Fruit fly (Drosophila melanogaster) whole organism, pupa: Measurements from ENCODE around the gene CG13287.

Source experiments
- CG10348 ChIP-seq: fragments of 200-800 bp; sonication (Bioruptor generic); IDR thresholded peaks from 2 replicates; pipeline ENCODE4 v1.3.6; 2022; ENCODE audit warnings: missing biosample characterization, missing genetic modification characterization
- CG12605 ChIP-seq: fragments of 200-800 bp; sonication (Bioruptor generic); IDR thresholded peaks from 2 replicates; pipeline ENCODE4 v1.3.6; 2022; ENCODE audit warnings: missing biosample characterization, missing genetic modification characterization
- CG13204 ChIP-seq: fragments of 200-800 bp; sonication (Bioruptor generic); optimal IDR thresholded peaks from 2 replicates; lab custom pipeline; 2018; ENCODE audit warnings: missing biosample characterization, mild to moderate bottlenecking, missing genetic modification characterization, moderate library complexity
- CG14655 ChIP-seq: fragments of 200-800 bp; sonication (Bioruptor generic); optimal IDR thresholded peaks from 3 replicates; lab custom pipeline; 2017; ENCODE audit warnings: mild to moderate bottlenecking, missing biosample characterization, missing genetic modification reagents, missing genetic modification characterization
- CG15710 ChIP-seq: fragments of 200-800 bp; sonication (Bioruptor generic); optimal IDR thresholded peaks from 2 replicates; lab custom pipeline; 2018; ENCODE audit warnings: missing biosample characterization, mild to moderate bottlenecking, missing genetic modification characterization, moderate library complexity
- CG17806 ChIP-seq: fragments of 200-800 bp; sonication (Bioruptor generic); optimal IDR thresholded peaks from 2 replicates; lab custom pipeline; 2018; ENCODE audit warnings: missing biosample characterization, mild to moderate bottlenecking, missing genetic modification characterization, moderate library complexity
- CG32121 ChIP-seq: fragments of 200-800 bp; sonication (Bioruptor generic); IDR thresholded peaks from 2 replicates; pipeline ENCODE4 v1.3.6; 2022; ENCODE audit warnings: missing biosample characterization, missing genetic modification characterization
- CG34367 ChIP-seq: fragments of 200-800 bp; sonication (Bioruptor generic); optimal IDR thresholded peaks from 2 replicates; lab custom pipeline; 2018; ENCODE audit warnings: missing biosample characterization, mild to moderate bottlenecking, missing genetic modification characterization
- CG4496 ChIP-seq: fragments of 200-800 bp; sonication (Bioruptor generic); IDR thresholded peaks from 3 replicates; pipeline ENCODE4 v1.3.6; 2022; ENCODE audit warnings: missing biosample characterization, missing genetic modification characterization
- CG8159 ChIP-seq: fragments of 200-800 bp; sonication (Bioruptor generic); optimal IDR thresholded peaks from 3 replicates; lab custom pipeline; 2018; ENCODE audit warnings: missing biosample characterization, mild to moderate bottlenecking, missing genetic modification characterization, moderate library complexity
- CG8301 ChIP-seq: fragments of 200-800 bp; sonication (Bioruptor generic); optimal IDR thresholded peaks from 2 replicates; lab custom pipeline; 2018; ENCODE audit warnings: missing biosample characterization, mild to moderate bottlenecking, missing genetic modification characterization
- CG9948 ChIP-seq: fragments of 200-800 bp; sonication (Bioruptor generic); optimal IDR thresholded peaks from 2 replicates; lab custom pipeline; 2018; ENCODE audit warnings: missing biosample characterization, mild to moderate bottlenecking, missing genetic modification characterization, moderate library complexity
- D1 ChIP-seq: fragments of 200-800 bp; sonication (Bioruptor generic); optimal IDR thresholded peaks from 2 replicates; lab custom pipeline; 2018; ENCODE audit warnings: missing biosample characterization, mild to moderate bottlenecking, missing genetic modification characterization, moderate library complexity
- EcR ChIP-seq: fragments of 200-800 bp; sonication (Bioruptor generic); optimal IDR thresholded peaks from 3 replicates; lab custom pipeline; 2019; ENCODE audit warnings: missing biosample characterization, missing genetic modification characterization, mild to moderate bottlenecking, moderate library complexity, missing genetic modification reagents
- Ets98B ChIP-seq: fragments of 200-800 bp; sonication (Bioruptor generic); IDR thresholded peaks from 2 replicates; pipeline ENCODE4 v1.3.6; 2022; ENCODE audit warnings: missing biosample characterization, missing genetic modification characterization
- Pif1A ChIP-seq: fragments of 200-800 bp; sonication (Bioruptor generic); optimal IDR thresholded peaks from 3 replicates; lab custom pipeline; 2016; ENCODE audit warnings: missing biosample characterization, missing genetic modification characterization
- Pif1B ChIP-seq: fragments of 200-800 bp; sonication (Bioruptor generic); optimal IDR thresholded peaks from 3 replicates; lab custom pipeline; 2016; ENCODE audit warnings: missing biosample characterization, missing genetic modification characterization
- Snoo ChIP-seq: fragments of 200-800 bp; sonication (Bioruptor generic); optimal IDR thresholded peaks from 3 replicates; lab custom pipeline; 2017; ENCODE audit warnings: missing biosample characterization, mild to moderate bottlenecking, missing genetic modification characterization, inconsistent platforms
- fd96Ca ChIP-seq: fragments of 200-800 bp; sonication (Bioruptor generic); IDR thresholded peaks from 3 replicates; pipeline ENCODE4 v1.3.6; 2022; ENCODE audit warnings: missing biosample characterization, missing genetic modification characterization
- gl ChIP-seq: fragments of 200-800 bp; sonication (Bioruptor generic); optimal IDR thresholded peaks from 2 replicates; lab custom pipeline; 2018; ENCODE audit warnings: missing biosample characterization, mild to moderate bottlenecking, missing genetic modification characterization
- rn ChIP-seq: fragments of 200-800 bp; sonication (Bioruptor generic); IDR thresholded peaks from 2 replicates; pipeline ENCODE4 v1.3.6; 2022; ENCODE audit warnings: missing biosample characterization, missing genetic modification characterization

Gene CG13287

DNA sequence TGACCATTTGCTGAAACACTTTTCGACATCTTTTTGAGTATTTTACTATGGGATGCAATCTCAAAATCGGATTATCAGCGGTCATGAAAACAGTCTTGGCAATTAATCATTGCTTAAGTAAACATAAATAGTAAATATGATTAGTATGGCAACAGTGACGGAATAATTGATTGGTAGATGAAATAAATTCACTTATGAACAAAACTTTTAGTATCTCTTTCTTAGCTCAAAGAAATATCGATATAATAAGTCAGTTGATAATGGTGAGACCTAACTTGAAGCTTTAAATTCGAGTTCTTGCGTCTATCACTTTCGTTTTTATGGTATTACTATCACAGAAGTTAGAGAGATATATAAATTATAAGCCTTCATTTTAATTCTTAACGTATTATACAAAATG, 10.9 kb upstream of the CG13287 start, which contains the start of gene CG5568:
CG5568 (plus strand) TSS at position 301 of the 400 bp plus-strand sequence.
- TF ChIP-seq CG8301, result no peak
- TF ChIP-seq CG13204 (GFP tag; lab: Kevin White, UChicago), result no peak
- no peak for TF ChIP-seq EcR (GFP tag; lab: Kevin White, UChicago)
- no peak for TF ChIP-seq Ets98B (GFP tag; lab: Robert Waterston, UW)
- no peak for TF ChIP-seq CG8159 (tag; lab: Kevin White, UChicago)
- no peak for TF ChIP-seq Pif1B (GFP tag; lab: Kevin White, UChicago)
- TF ChIP-seq, all 21 proteins: peak for 0

DNA sequence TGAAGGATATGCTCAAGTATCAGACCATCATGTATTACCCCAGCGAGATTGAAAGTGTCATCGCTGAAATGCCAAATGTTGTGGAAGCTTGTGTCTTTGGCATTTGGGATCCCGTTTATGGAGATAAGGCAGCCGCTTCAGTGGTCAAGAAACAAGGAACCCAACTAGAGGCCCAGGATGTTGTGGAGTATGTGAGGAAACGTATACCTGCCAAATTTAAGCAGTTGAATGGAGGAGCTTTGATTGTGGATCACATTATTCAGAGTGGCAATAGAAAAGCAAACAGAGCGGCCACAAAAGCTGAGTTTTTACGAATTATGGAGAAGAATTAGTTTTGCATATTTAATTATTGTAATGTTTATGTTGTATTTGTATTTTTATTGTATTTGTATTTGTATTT, 9.1 kb upstream of the CG13287 start, which contains the start of gene CG18586:
CG18586 (plus strand) TSS at position 301 of the 400 bp plus-strand sequence.
- TF ChIP-seq EcR (GFP tag; lab: Kevin White, UChicago) (no peak), Snoo (tag; lab: Kevin White, UChicago) (no peak), CG14655 (no peak), rn (no peak), CG17806 (no peak), CG4496 (no peak), D1 (no peak), Pif1A (GFP tag; lab: Kevin White, UChicago) (no peak), gl (no peak), CG8301 (no peak), CG13204 (GFP tag; lab: Kevin White, UChicago) (no peak), Pif1B (GFP tag; lab: Kevin White, UChicago) (no peak), Ets98B (GFP tag; lab: Robert Waterston, UW) (no peak)

DNA sequence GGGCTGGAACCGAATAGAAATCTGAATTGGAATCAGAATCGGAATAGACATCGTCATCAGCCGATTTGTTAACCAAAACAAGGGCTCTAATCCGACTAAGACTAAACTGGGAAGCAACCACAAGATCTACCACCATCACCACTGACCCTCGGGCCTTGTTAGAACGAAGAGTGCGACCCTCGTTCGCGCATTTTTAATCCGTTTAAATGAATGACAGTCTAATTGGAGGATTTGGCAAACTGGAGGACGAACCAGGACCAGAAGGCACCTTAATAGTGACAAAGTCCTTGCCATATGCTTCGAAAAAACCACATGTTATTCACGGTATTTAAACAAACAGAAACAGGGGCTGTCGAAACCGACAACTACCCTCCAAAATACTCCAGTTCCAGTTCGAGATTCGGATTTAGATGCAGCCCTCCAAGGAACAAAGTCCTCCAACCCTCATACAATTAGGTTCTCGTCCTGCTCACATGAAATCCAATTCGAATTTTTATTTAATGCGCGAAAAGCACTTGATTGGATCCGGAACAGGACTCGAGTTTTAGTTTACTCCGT, 3.3 kb upstream of the CG13287 start:
- TF ChIP-seq EcR (GFP tag; lab: Kevin White, UChicago), result no peak
- TF ChIP-seq CG10348, result no peak
- no peak for TF ChIP-seq CG9948
- TF ChIP-seq fd96Ca (GFP tag; lab: Robert Waterston, UW), result no peak
- no peak for TF ChIP-seq CG32121

DNA sequence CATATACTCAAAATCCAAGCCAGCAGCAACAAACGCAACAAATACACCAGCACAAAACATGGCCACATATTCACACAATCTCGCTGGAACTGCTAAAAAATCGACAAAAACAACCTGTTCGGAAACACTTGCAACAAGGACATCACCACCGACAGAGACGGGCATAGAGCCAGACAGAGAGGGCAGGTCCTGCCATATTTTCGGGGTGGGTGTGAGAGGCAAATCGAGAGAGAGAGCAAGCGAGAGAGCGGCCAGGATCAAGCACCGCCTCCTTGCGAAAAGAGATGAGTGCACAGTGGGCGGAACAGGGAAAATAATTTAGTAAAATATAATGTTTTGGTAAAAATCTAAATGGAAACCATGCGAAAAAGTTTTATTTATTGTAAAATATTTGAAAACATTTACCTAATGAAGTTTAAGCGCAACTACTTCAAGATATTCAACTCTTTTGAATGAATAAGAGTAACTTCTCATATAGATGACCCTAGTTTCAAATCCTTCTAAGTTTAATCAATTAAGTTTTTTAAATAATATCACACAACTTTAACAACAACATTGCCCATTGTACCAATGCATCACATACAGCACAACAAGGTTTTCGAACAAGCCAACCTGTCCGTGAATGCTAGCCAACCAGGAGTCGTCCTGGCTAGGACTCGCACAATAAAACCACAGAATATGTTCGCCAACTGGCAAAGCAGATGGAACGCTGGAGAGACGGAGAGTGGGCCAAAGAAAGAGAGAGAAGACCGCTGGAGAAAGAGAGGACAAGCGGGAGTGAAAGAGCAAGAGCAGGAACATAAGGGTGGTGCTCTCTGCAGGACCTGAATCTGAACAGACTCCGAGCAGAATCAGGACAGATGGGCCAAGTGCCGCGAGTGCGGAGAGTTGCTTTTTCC, 545 bp upstream of the CG13287 start:
- TF ChIP-seq rn, result no peak
- TF ChIP-seq Pif1A (GFP tag; lab: Kevin White, UChicago), result peak; percentile 20

DNA sequence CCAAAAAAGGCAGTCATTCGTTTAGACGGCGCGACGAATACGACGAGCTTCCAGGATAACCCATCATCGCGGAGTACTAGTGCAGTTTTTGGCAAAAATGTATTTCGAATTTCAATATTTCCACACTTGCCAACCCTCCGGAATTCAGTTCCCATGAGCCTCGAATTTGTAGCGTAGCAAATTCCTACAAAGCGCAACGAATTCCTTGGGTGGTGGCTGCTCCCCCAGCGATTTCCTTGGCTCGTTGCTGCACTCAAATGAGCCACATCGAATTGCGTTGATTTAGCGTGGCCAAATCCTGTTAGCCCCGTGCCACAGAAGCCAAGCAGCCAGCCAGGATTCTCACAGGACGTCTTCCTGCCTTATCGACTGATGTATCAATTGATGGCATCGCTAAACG, 2.6 kb downstream of the CG13287 start:
- TF ChIP-seq CG12605 (GFP tag; lab: Robert Waterston, UW) (no peak), rn (no peak), EcR (GFP tag; lab: Kevin White, UChicago) (no peak), CG4496 (no peak), D1 (no peak), CG8159 (tag; lab: Kevin White, UChicago) (no peak), CG13204 (GFP tag; lab: Kevin White, UChicago) (no peak), CG10348 (no peak), CG32121 (no peak), Pif1B (GFP tag; lab: Kevin White, UChicago) (no peak), fd96Ca (GFP tag; lab: Robert Waterston, UW) (no peak), CG34367 (tag; lab: Kevin White, UChicago) (no peak)

DNA sequence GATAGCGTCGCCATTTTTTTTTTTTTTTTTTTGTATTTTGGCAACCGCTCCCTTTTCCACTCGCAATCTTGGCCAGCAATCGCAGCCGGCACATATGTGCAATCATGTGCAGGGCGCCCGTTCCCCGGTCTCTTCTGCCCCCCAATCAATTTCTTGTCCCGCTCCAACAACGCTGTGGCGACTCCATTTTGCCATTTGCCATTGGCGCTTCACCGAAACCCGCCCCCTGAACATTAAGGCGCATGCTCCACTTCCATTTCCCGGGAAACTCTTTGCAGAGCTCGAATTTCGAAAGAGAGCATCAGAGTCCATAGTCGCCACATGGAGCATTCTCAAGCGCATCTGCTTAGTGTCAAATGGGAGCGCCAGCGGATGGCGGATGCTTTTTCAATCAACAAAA, 9.0 kb downstream of the CG13287 start:
- TF ChIP-seq CG13204 (GFP tag; lab: Kevin White, UChicago), result no peak
- no peak for TF ChIP-seq CG34367 (tag; lab: Kevin White, UChicago)
- no peak for TF ChIP-seq CG8301
- TF ChIP-seq CG4496, result no peak
- TF ChIP-seq Pif1A (GFP tag; lab: Kevin White, UChicago), result no peak
- no peak for TF ChIP-seq Ets98B (GFP tag; lab: Robert Waterston, UW)
- TF ChIP-seq CG9948, result no peak
- no peak for TF ChIP-seq Snoo (tag; lab: Kevin White, UChicago)
- TF ChIP-seq, all 21 proteins: peak for 0

DNA sequence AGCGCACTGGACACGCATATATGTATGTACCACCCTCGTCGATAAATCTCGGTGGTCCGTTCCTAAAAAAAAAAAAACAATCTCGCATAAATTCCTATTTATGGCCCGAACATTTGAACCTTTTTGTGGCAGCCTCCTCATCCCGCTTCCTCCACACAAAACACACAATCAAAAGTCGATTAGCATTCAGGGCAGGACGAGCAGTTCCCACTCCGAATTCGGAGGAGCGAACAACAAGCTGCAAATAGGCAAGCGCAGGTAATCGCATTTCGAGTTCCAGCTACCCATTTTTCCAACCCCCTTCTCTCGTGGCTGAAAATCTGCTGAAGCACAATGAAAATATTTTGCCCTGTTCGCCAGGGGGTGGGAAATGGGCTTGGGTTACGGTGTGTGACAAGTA, 9.7 kb downstream of the CG13287 start:
- TF ChIP-seq CG14655, result no peak
- TF ChIP-seq CG8301, result no peak
- TF ChIP-seq Pif1A (GFP tag; lab: Kevin White, UChicago), result no peak
- no peak for TF ChIP-seq gl
- no peak for TF ChIP-seq Ets98B (GFP tag; lab: Robert Waterston, UW)
- TF ChIP-seq CG32121, result no peak
- TF ChIP-seq fd96Ca (GFP tag; lab: Robert Waterston, UW), result no peak
- TF ChIP-seq CG34367 (tag; lab: Kevin White, UChicago), result no peak
- TF ChIP-seq CG15710 (tag; lab: Kevin White, UChicago), result no peak
- TF ChIP-seq CG9948, result no peak
- TF ChIP-seq Pif1B (GFP tag; lab: Kevin White, UChicago), result no peak
